Worm (Caenorhabditis elegans): ENCODE measurements around the gene W05B10.3.

W05B10.3 gene

DNA sequence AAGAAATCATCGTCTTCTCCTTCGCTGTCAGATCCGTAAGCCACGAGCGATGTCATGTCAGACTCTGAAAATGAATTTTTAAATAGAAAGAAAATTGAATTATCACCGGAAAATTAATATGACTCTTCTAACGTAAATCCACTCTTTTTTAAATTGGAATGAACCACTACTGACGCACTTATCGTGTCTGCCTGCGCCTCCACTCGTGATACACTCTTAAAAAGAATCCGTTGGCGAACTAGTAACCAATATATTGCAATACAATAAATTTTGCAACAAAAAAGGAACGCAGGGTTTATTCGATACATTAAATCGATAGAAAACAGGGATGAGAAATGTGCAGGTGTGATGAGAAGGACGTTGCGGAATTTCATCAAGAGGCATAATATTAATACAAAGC, 2.1 kb downstream of the W05B10.3 start, which contains the start of gene ccch-3 (continued):
- TF ChIP-seq elt-3 (tag; optimal IDR thresholded peaks at IDR 0.05), result peak in 3 of 6 experiments; percentile 7 to 71 (median 39)
- TF ChIP-seq pax-3 (tag; optimal IDR thresholded peaks at IDR 0.05), result peak; percentile 57
- peak; percentile 79 to 88 for TF ChIP-seq lsy-2 (tag; optimal IDR thresholded peaks at IDR 0.05)
- TF ChIP-seq unc-130 (tag; optimal IDR thresholded peaks at IDR 0.05), result peak; percentile 78
- no peak for TF ChIP-seq alr-1 (tag; optimal IDR thresholded peaks at IDR 0.05; ENCODE audit: borderline replicate concordance)
- TF ChIP-seq fkh-8 (tag; optimal IDR thresholded peaks at IDR 0.05), result peak; percentile 70
- no peak for TF ChIP-seq zip-4 (GFP tag; optimal IDR thresholded peaks at IDR 0.05)
- TF ChIP-seq blmp-1 (tag; optimal IDR thresholded peaks at IDR 0.05), result peak; percentile 66
- no peak for TF ChIP-seq hlh-17 (GFP tag; optimal IDR thresholded peaks at IDR 0.05; ENCODE audit: borderline replicate concordance)
- no peak for TF ChIP-seq lin-15B (tag; optimal IDR thresholded peaks at IDR 0.05)
- no peak for TF ChIP-seq nhr-12 (tag; optimal IDR thresholded peaks at IDR 0.05)
- peak; percentile 63 to 83 (median 81) for TF ChIP-seq dpl-1 (GFP tag; optimal IDR thresholded peaks at IDR 0.05)
- TF ChIP-seq xbp-1 (tag; optimal IDR thresholded peaks at IDR 0.05), result peak; percentile 80
- TF ChIP-seq lin-14 (GFP tag; optimal IDR thresholded peaks at IDR 0.05), result peak; percentile 90
- peak; percentile 28 for TF ChIP-seq isw-1 (GFP tag; IDR thresholded peaks at IDR 0.05)
- TF ChIP-seq fkh-10 (GFP tag; optimal IDR thresholded peaks at IDR 0.05), result peak; percentile 17
- peak; percentile 69 for TF ChIP-seq dsc-1 (tag; optimal IDR thresholded peaks at IDR 0.05)
- TF ChIP-seq grh-1 (GFP tag; IDR thresholded peaks at IDR 0.05), result 0 out of 2 replicates have a peak, but pooled peaks have one; percentile 30
- TF ChIP-seq hlh-4 (tag; optimal IDR thresholded peaks at IDR 0.05), result no peak
- TF ChIP-seq egl-13 (tag; optimal IDR thresholded peaks at IDR 0.05), result no peak
- peak; percentile 51 for TF ChIP-seq ceh-8 (GFP tag; optimal IDR thresholded peaks at IDR 0.05)
- no peak for TF ChIP-seq ceh-63 (GFP tag; optimal IDR thresholded peaks at IDR 0.05)
- TF ChIP-seq ama-1 (optimal IDR thresholded peaks at IDR 0.05), result no peak
- no peak for TF ChIP-seq ceh-88 (GFP tag; IDR thresholded peaks at IDR 0.05)
- peak in 1 of 2 experiments; percentile 59 for TF ChIP-seq mdl-1 (tag; optimal IDR thresholded peaks at IDR 0.05)
- peak; percentile 43 for TF ChIP-seq irx-1 (tag; optimal IDR thresholded peaks at IDR 0.05)
- TF ChIP-seq mep-1 (tag; optimal IDR thresholded peaks at IDR 0.05), result peak; percentile 82
- peak; percentile 92 for TF ChIP-seq nhr-20 (tag; optimal IDR thresholded peaks at IDR 0.05)
- TF ChIP-seq nhr-77 (tag; optimal IDR thresholded peaks at IDR 0.05), result peak; percentile 5
- peak; percentile 86 for TF ChIP-seq nhr-85 (tag)
- no peak for TF ChIP-seq ceh-90 (tag; optimal IDR thresholded peaks at IDR 0.05)
- TF ChIP-seq ztf-11 (tag; optimal IDR thresholded peaks at IDR 0.05), result no peak
- peak; percentile 77 for TF ChIP-seq nhr-19 (GFP tag; conservative IDR thresholded peaks at IDR 0.05)
- no peak for TF ChIP-seq efl-3 (GFP tag; optimal IDR thresholded peaks at IDR 0.05)
- TF ChIP-seq rnt-1 (tag; optimal IDR thresholded peaks at IDR 0.05), result peak; percentile 79
- peak; percentile 78 for TF ChIP-seq swsn-7 (tag; optimal IDR thresholded peaks at IDR 0.05)
- TF ChIP-seq efl-1 (optimal IDR thresholded peaks at IDR 0.05), result peak; percentile 72 to 80
- TF ChIP-seq efl-1 (GFP tag; optimal IDR thresholded peaks at IDR 0.05 in 1 of 2), result peak; percentile 78 to 97
- TF ChIP-seq zag-1 (tag; optimal IDR thresholded peaks at IDR 0.05), result no peak
- peak; percentile 42 for TF ChIP-seq C04F5.9 (tag; optimal IDR thresholded peaks at IDR 0.05)
- TF ChIP-seq vab-15 (tag; optimal IDR thresholded peaks at IDR 0.05), result peak; percentile 45
- peak; percentile 34 for TF ChIP-seq ztf-4 (tag; optimal IDR thresholded peaks at IDR 0.05)
- TF ChIP-seq aly-2 (tag; optimal IDR thresholded peaks at IDR 0.05), result no peak
- peak; percentile 31 for TF ChIP-seq fkh-4 (tag; optimal IDR thresholded peaks at IDR 0.05; ENCODE audit: borderline replicate concordance)
- TF ChIP-seq ces-1 (GFP tag; optimal IDR thresholded peaks at IDR 0.05), result no peak
- TF ChIP-seq Y116A8C.19 (tag; optimal IDR thresholded peaks at IDR 0.05; ENCODE audit: borderline replicate concordance), result no peak
- no peak for TF ChIP-seq mab-9 (GFP tag; IDR thresholded peaks at IDR 0.05)
- TF ChIP-seq nhr-47 (tag; optimal IDR thresholded peaks at IDR 0.05), result peak; percentile 80
- TF ChIP-seq sox-4 (tag; optimal IDR thresholded peaks at IDR 0.05), result peak; percentile 54
- TF ChIP-seq skn-1 (tag; optimal IDR thresholded peaks at IDR 0.05), result peak; percentile 74
- peak; percentile 85 for TF ChIP-seq C16A3.4 (tag; optimal IDR thresholded peaks at IDR 0.05)
- TF ChIP-seq ets-5 (GFP tag; IDR thresholded peaks at IDR 0.05), result no peak
- peak; percentile 74 for TF ChIP-seq snpc-4 (tag; optimal IDR thresholded peaks at IDR 0.05)

Measured in whole organism, L1 larva.